Fruit fly (Drosophila melanogaster) whole organism, embryonic: Measurements from ENCODE around the gene chrb.

Experiments used
- B-H1 ChIP-seq: fragments of 200-800 bp; sonication (Bioruptor generic); IDR thresholded peaks from 3 replicates; pipeline ENCODE4 v1.3.6; 2022; ENCODE audit warnings: missing biosample characterization, missing genetic modification characterization
- Blimp-1 ChIP-seq: fragments of 200-800 bp; sonication (Bioruptor generic); optimal IDR thresholded peaks from 3 replicates; lab custom pipeline; 2018; ENCODE audit warnings: missing biosample characterization, missing genetic modification characterization, mild to moderate bottlenecking, moderate library complexity, missing genetic modification reagents
- CG10321 ChIP-seq: fragments of 200-800 bp; sonication (Bioruptor generic); IDR thresholded peaks from 2 replicates; pipeline ENCODE4 v1.3.6; 2022; ENCODE audit warnings: missing biosample characterization, missing genetic modification characterization
- CG10366 ChIP-seq: fragments of 200-800 bp; sonication (Bioruptor generic); IDR thresholded peaks from 2 replicates; pipeline ENCODE4 v1.3.6; 2022; ENCODE audit warnings: missing biosample characterization, missing genetic modification characterization
- CG10462 ChIP-seq: fragments of 200-800 bp; sonication (Bioruptor generic); optimal IDR thresholded peaks from 2 replicates; lab custom pipeline; 2016; ENCODE audit warnings: missing biosample characterization, missing genetic modification characterization
- CG11696 ChIP-seq: fragments of 200-800 bp; sonication (Bioruptor generic); IDR thresholded peaks from 2 replicates; pipeline ENCODE4 v1.3.6; 2022; ENCODE audit warnings: missing biosample characterization, missing genetic modification characterization
- CG13624 ChIP-seq: fragments of 200-800 bp; sonication (Bioruptor generic); optimal IDR thresholded peaks from 2 replicates; lab custom pipeline; 2016; ENCODE audit warnings: missing biosample characterization, missing genetic modification characterization
- CG1603 ChIP-seq: fragments of 200-800 bp; sonication (Bioruptor generic); optimal IDR thresholded peaks from 2 replicates; lab custom pipeline; 2019; ENCODE audit warnings: missing biosample characterization, mild to moderate bottlenecking, missing genetic modification characterization, moderate library complexity
- CG16779 ChIP-seq: fragments of 200-800 bp; sonication (Bioruptor generic); IDR thresholded peaks from 2 replicates; pipeline ENCODE4 v1.3.6; 2022; ENCODE audit warnings: missing biosample characterization, missing genetic modification characterization
- CG16813 ChIP-seq: fragments of 200-800 bp; sonication (Bioruptor generic); IDR thresholded peaks from 3 replicates; pipeline ENCODE4 v1.3.6; 2022; ENCODE audit warnings: missing biosample characterization, missing genetic modification characterization; ENCODE audit not compliant: partially characterized antibody
- CG17186 ChIP-seq: fragments of 200-800 bp; sonication (Bioruptor generic); optimal IDR thresholded peaks from 3 replicates; lab custom pipeline; 2017; ENCODE audit warnings: missing biosample characterization, missing genetic modification reagents, missing genetic modification characterization
- CG17829 ChIP-seq: fragments of 200-800 bp; optimal IDR thresholded peaks from 2 replicates; lab custom pipeline; 2019; ENCODE audit warnings: missing biosample characterization, mild to moderate bottlenecking, missing genetic modification characterization, moderate library complexity
- CG2199 ChIP-seq: fragments of 200-800 bp; sonication (Bioruptor generic); IDR thresholded peaks from 3 replicates; pipeline ENCODE4 v1.3.6; 2022; ENCODE audit warnings: missing biosample characterization, missing genetic modification characterization
- CG32772 ChIP-seq: fragments of 200-800 bp; sonication (Bioruptor generic); IDR thresholded peaks from 2 replicates; pipeline ENCODE4 v1.3.6; 2022; ENCODE audit warnings: missing biosample characterization, missing genetic modification characterization
- CG42726 ChIP-seq: fragments of 200-800 bp; sonication (Bioruptor generic); IDR thresholded peaks from 2 replicates; pipeline ENCODE4 v1.3.6; 2022; ENCODE audit warnings: missing biosample characterization, missing genetic modification characterization; ENCODE audit not compliant: partially characterized antibody
- CG4820 ChIP-seq: fragments of 200-800 bp; sonication (Bioruptor generic); optimal IDR thresholded peaks from 3 replicates; lab custom pipeline; 2016; ENCODE audit warnings: missing biosample characterization, missing genetic modification characterization
- CG9215 ChIP-seq: fragments of 200-800 bp; sonication (Bioruptor generic); IDR thresholded peaks from 2 replicates; pipeline ENCODE4 v1.3.6; 2022; ENCODE audit warnings: missing biosample characterization, missing genetic modification characterization
- CHES-1-like ChIP-seq: fragments of 200-800 bp; sonication (Bioruptor generic); optimal IDR thresholded peaks from 2 replicates; lab custom pipeline; 2016; ENCODE audit warnings: missing biosample characterization, missing genetic modification characterization
- Dbx ChIP-seq: fragments of 200-800 bp; sonication (Bioruptor generic); IDR thresholded peaks from 3 replicates; pipeline ENCODE4 v1.3.6; 2022; ENCODE audit warnings: missing biosample characterization, missing genetic modification characterization
- Dip2 ChIP-seq: fragments of 200-800 bp; sonication (Bioruptor generic); IDR thresholded peaks from 2 replicates; pipeline ENCODE4 v1.3.6; 2022; ENCODE audit warnings: missing biosample characterization, missing genetic modification characterization
- E2f2 ChIP-seq: fragments of 200-800 bp; sonication (Bioruptor generic); IDR thresholded peaks from 2 replicates; pipeline ENCODE4 v1.3.6; 2022; ENCODE audit warnings: missing biosample characterization, missing genetic modification characterization
- Hr51 ChIP-seq, 2 experiments: fragments of 200-800 bp; sonication (Bioruptor generic); optimal IDR thresholded peaks; 2 replicates in 1 of 2; 3 replicates in 1 of 2; lab custom pipeline; 2016 to 2018; ENCODE audit warnings: missing biosample characterization in 2 of 2, missing genetic modification characterization in 2 of 2, mild to moderate bottlenecking in 1 of 2, moderate library complexity in 1 of 2
- Kr ChIP-seq: fragments of 200-800 bp; sonication (Bioruptor generic); optimal IDR thresholded peaks from 2 replicates; lab custom pipeline; 2017; ENCODE audit warnings: missing biosample characterization, mild to moderate bottlenecking, missing genetic modification characterization
- Lhr ChIP-seq: fragments of 200-800 bp; sonication (Bioruptor generic); optimal IDR thresholded peaks from 3 replicates; lab custom pipeline; 2017; ENCODE audit warnings: mild to moderate bottlenecking, missing biosample characterization, missing genetic modification reagents, missing genetic modification characterization
- Neu2 ChIP-seq: fragments of 200-800 bp; sonication (Bioruptor generic); optimal IDR thresholded peaks from 3 replicates; lab custom pipeline; 2016; ENCODE audit warnings: missing biosample characterization, missing genetic modification characterization, borderline replicate concordance
- Sox102F ChIP-seq: fragments of 200-800 bp; sonication (Bioruptor generic); optimal IDR thresholded peaks from 2 replicates; lab custom pipeline; 2018; ENCODE audit warnings: missing biosample characterization, mild to moderate bottlenecking, missing genetic modification characterization, moderate library complexity
- Sry-δ ChIP-seq: fragments of 200-800 bp; sonication (Bioruptor generic); optimal IDR thresholded peaks from 2 replicates; lab custom pipeline; 2016; ENCODE audit warnings: missing biosample characterization, missing genetic modification characterization
- Trl ChIP-seq, 3 experiments: fragments of >200 bp in 2 of 3; fragments of 200-800 bp in 1 of 3; sonication (Bioruptor generic) in 1 of 3; optimal IDR thresholded peaks; 2 replicates in 1 of 3; 3 replicates in 2 of 3; lab custom pipeline; 2016 to 2017; ENCODE audit warnings: missing biosample characterization in 1 of 3, missing genetic modification characterization in 1 of 3
- ase ChIP-seq: fragments of 200-800 bp; sonication (Bioruptor generic); IDR thresholded peaks from 3 replicates; pipeline ENCODE4 v1.3.6; 2022; ENCODE audit warnings: missing biosample characterization, missing genetic modification characterization
- br ChIP-seq: fragments of >200 bp; optimal IDR thresholded peaks from 2 replicates; lab custom pipeline; 2017
- btn ChIP-seq: fragments of 200-800 bp; sonication (Bioruptor generic); optimal IDR thresholded peaks from 2 replicates; lab custom pipeline; 2016; ENCODE audit warnings: missing biosample characterization, missing genetic modification characterization
- cg ChIP-seq: fragments of 200-800 bp; sonication (Bioruptor generic); optimal IDR thresholded peaks from 3 replicates; lab custom pipeline; 2019; ENCODE audit warnings: missing biosample characterization, mild to moderate bottlenecking, missing genetic modification characterization, moderate library complexity
- chn ChIP-seq: fragments of 200-800 bp; sonication (Bioruptor generic); optimal IDR thresholded peaks from 2 replicates; lab custom pipeline; 2016; ENCODE audit warnings: missing biosample characterization, missing genetic modification characterization
- crol ChIP-seq: fragments of 200-800 bp; sonication (Bioruptor generic); IDR thresholded peaks from 2 replicates; pipeline ENCODE4 v1.3.6; 2022; ENCODE audit warnings: missing biosample characterization, missing genetic modification characterization
- crp ChIP-seq, 2 experiments: fragments of 200-800 bp; sonication (Bioruptor generic); optimal IDR thresholded peaks; 2 replicates in 1 of 2; 3 replicates in 1 of 2; lab custom pipeline; 2017; ENCODE audit warnings: missing biosample characterization in 2 of 2, missing genetic modification characterization in 2 of 2, mild to moderate bottlenecking in 1 of 2, moderate library complexity in 1 of 2
- dm ChIP-seq: fragments of 200-800 bp; sonication (Bioruptor generic); optimal IDR thresholded peaks from 3 replicates; lab custom pipeline; 2016; ENCODE audit warnings: missing biosample characterization, missing genetic modification characterization
- dmrt99B ChIP-seq: fragments of 200-800 bp; sonication (Bioruptor generic); optimal IDR thresholded peaks from 2 replicates; lab custom pipeline; 2018; ENCODE audit warnings: missing biosample characterization, mild to moderate bottlenecking, missing genetic modification characterization, moderate library complexity
- dpn ChIP-seq, 2 experiments: fragments of 200-800 bp; sonication (Bioruptor generic); optimal IDR thresholded peaks; 3 replicates each; lab custom pipeline; 2016; ENCODE audit warnings: missing biosample characterization in 2 of 2, missing genetic modification characterization in 2 of 2
- fd96Cb ChIP-seq: fragments of 200-800 bp; sonication (Bioruptor generic); optimal IDR thresholded peaks from 2 replicates; lab custom pipeline; 2018; ENCODE audit warnings: missing biosample characterization, mild to moderate bottlenecking, missing genetic modification characterization, moderate library complexity
- gem ChIP-seq: fragments of 200-800 bp; sonication (Bioruptor generic); optimal IDR thresholded peaks from 2 replicates; lab custom pipeline; 2019; ENCODE audit warnings: missing biosample characterization, mild to moderate bottlenecking, missing genetic modification characterization, moderate library complexity
- hb ChIP-seq: fragments of 200-800 bp; sonication (Bioruptor generic); IDR thresholded peaks from 3 replicates; pipeline ENCODE4 v1.3.6; 2022; ENCODE audit warnings: missing biosample characterization, missing genetic modification characterization; ENCODE audit not compliant: partially characterized antibody
- jumu ChIP-seq: fragments of 200-800 bp; sonication (Bioruptor generic); optimal IDR thresholded peaks from 3 replicates; lab custom pipeline; 2016; ENCODE audit warnings: missing biosample characterization, missing genetic modification characterization
- kah ChIP-seq: fragments of 200-800 bp; sonication (Bioruptor generic); optimal IDR thresholded peaks from 2 replicates; lab custom pipeline; 2018; ENCODE audit warnings: missing biosample characterization, mild to moderate bottlenecking, missing genetic modification characterization
- ken ChIP-seq: fragments of 200-800 bp; sonication (Bioruptor generic); IDR thresholded peaks from 3 replicates; pipeline ENCODE4 v1.3.6; 2022; ENCODE audit warnings: missing biosample characterization, missing genetic modification characterization
- lola ChIP-seq, 3 experiments: fragments of >200 bp in 2 of 3; fragments of 200-800 bp in 1 of 3; sonication (Bioruptor generic) in 1 of 3; optimal IDR thresholded peaks; 2 replicates each; lab custom pipeline; 2017 to 2019; ENCODE audit warnings: missing biosample characterization in 3 of 3, missing genetic modification characterization in 3 of 3, mild to moderate bottlenecking in 1 of 3, moderate library complexity in 1 of 3
- p53 ChIP-seq: fragments of 200-800 bp; sonication (Bioruptor generic); optimal IDR thresholded peaks from 2 replicates; lab custom pipeline; 2016; ENCODE audit warnings: missing biosample characterization, missing genetic modification characterization
- pita ChIP-seq: fragments of 200-800 bp; sonication (Bioruptor generic); optimal IDR thresholded peaks from 2 replicates; lab custom pipeline; 2017; ENCODE audit warnings: missing biosample characterization, mild to moderate bottlenecking, missing genetic modification characterization
- pzg ChIP-seq: fragments of 200-800 bp; sonication (Bioruptor generic); optimal IDR thresholded peaks from 3 replicates; lab custom pipeline; 2018; ENCODE audit warnings: missing biosample characterization, mild to moderate bottlenecking, missing genetic modification characterization, moderate library complexity
- slou ChIP-seq: fragments of 200-800 bp; sonication (Bioruptor generic); optimal IDR thresholded peaks from 3 replicates; lab custom pipeline; 2016; ENCODE audit warnings: missing biosample characterization, missing genetic modification characterization
- sr ChIP-seq: fragments of 200-800 bp; sonication (Bioruptor generic); IDR thresholded peaks from 3 replicates; pipeline ENCODE4 v1.3.6; 2022; ENCODE audit warnings: missing biosample characterization, missing genetic modification characterization
- z ChIP-seq: fragments of 200-800 bp; sonication (Bioruptor generic); IDR thresholded peaks from 3 replicates; pipeline ENCODE4 v1.3.6; 2022; ENCODE audit warnings: missing biosample characterization, missing genetic modification characterization

Gene chrb

DNA sequence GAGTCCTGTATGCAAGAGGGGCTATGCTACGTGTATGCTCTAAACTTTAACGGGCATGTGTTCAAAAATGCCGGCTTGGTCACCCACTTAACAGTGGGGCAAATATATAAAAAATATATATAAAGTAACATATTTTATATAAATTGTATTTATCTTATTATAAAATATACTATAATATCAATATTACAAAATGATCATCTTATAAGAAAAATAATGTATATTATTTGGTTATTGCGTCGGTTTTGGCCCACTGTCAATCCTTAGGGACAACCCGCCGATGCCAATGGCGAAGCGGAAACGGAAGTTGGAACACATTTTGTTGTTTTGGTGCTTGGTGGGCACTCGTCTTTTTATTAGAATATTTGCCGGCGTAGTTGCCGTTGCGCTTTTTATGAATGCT lies 36.8 kb upstream of the chrb start (continued):
- no peak; the same call in 1 of the 2 replicates for TF ChIP-seq E2f2
- no peak for TF ChIP-seq CG4820 (GFP tag; lab: Kevin White, UChicago)
- TF ChIP-seq Hr51 (GFP tag; optimal IDR thresholded peaks at IDR 0.05; lab: Kevin White, UChicago), result peak in 1 of 2 experiments; percentile 53
- no peak for TF ChIP-seq CG2199
- no peak for TF ChIP-seq Lhr (GFP tag; lab: Kevin White, UChicago)
- TF ChIP-seq slou (GFP tag; lab: Kevin White, UChicago), result no peak
- TF ChIP-seq CG10321 (GFP tag; lab: Robert Waterston, UW), result no peak
- TF ChIP-seq CG9215 (GFP tag; lab: Robert Waterston, UW), result no peak
- TF ChIP-seq crp (GFP tag; optimal IDR thresholded peaks at IDR 0.05; lab: Kevin White, UChicago), result no peak
- TF ChIP-seq Dbx (GFP tag; lab: Robert Waterston, UW), result 0 out of 3 replicates have a peak, but pooled peaks have one; percentile 25
- TF ChIP-seq CHES-1-like (GFP tag; lab: Kevin White, UChicago), result no peak
- no peak for TF ChIP-seq pzg (GFP tag; lab: Kevin White, UChicago)
- TF ChIP-seq dpn (GFP tag; optimal IDR thresholded peaks at IDR 0.05; lab: Kevin White, UChicago), result no peak
- no peak for TF ChIP-seq CG10462 (GFP tag; lab: Kevin White, UChicago)
- TF ChIP-seq ase (GFP tag; lab: Robert Waterston, UW), result no peak
- no peak for TF ChIP-seq pita (GFP tag; lab: Kevin White, UChicago)
- no peak for TF ChIP-seq chn (GFP tag; lab: Kevin White, UChicago)
- no peak for TF ChIP-seq hb
- TF ChIP-seq dm (GFP tag; lab: Kevin White, UChicago), result no peak
- TF ChIP-seq CG1603 (tag; lab: Kevin White, UChicago), result no peak
- peak; percentile 54 for TF ChIP-seq Blimp-1
- no peak for TF ChIP-seq Sry-δ (GFP tag; lab: Kevin White, UChicago)
- no peak for TF ChIP-seq kah (GFP tag; lab: Kevin White, UChicago)
- TF ChIP-seq fd96Cb, result peak; percentile 12
- TF ChIP-seq dmrt99B (tag; lab: Kevin White, UChicago), result peak; percentile 58
- no peak for TF ChIP-seq Neu2 (GFP tag; lab: Kevin White, UChicago)
- TF ChIP-seq CG17829 (tag; lab: Kevin White, UChicago), result peak; percentile 34
- TF ChIP-seq CG17186 (GFP tag; lab: Kevin White, UChicago), result no peak
- TF ChIP-seq Trl (optimal IDR thresholded peaks at IDR 0.05; lab: Kevin White, UChicago), result no peak
- TF ChIP-seq Trl (GFP tag; optimal IDR thresholded peaks at IDR 0.05; lab: Kevin White, UChicago), result no peak
- TF ChIP-seq cg, result no peak
- TF ChIP-seq Dip2, result no peak
- no peak for TF ChIP-seq CG42726 (GFP tag; lab: Robert Waterston, UW)
- TF ChIP-seq p53, result no peak
- TF ChIP-seq CG16779, result no peak
- no peak for TF ChIP-seq ken (GFP tag; lab: Robert Waterston, UW)
- TF ChIP-seq lola (GFP tag; optimal IDR thresholded peaks at IDR 0.05; lab: Kevin White, UChicago), result peak in 1 of 3 experiments; percentile 20
- no peak for TF ChIP-seq sr (GFP tag; lab: Robert Waterston, UW)
- no peak for TF ChIP-seq CG10366 (GFP tag; lab: Robert Waterston, UW)
- no peak for TF ChIP-seq CG11696 (GFP tag; lab: Robert Waterston, UW)
- TF ChIP-seq CG32772 (GFP tag; lab: Robert Waterston, UW), result no peak
- no peak for TF ChIP-seq btn (GFP tag; lab: Kevin White, UChicago)
- no peak for TF ChIP-seq br (lab: Kevin White, UChicago)
- no peak for TF ChIP-seq B-H1 (GFP tag; lab: Robert Waterston, UW)
- TF ChIP-seq gem, result peak; percentile 70
- TF ChIP-seq CG16813, result no peak
- no peak for TF ChIP-seq CG13624 (GFP tag; lab: Kevin White, UChicago)
- TF ChIP-seq z (GFP tag; lab: Robert Waterston, UW), result no peak
- no peak for TF ChIP-seq jumu (GFP tag; lab: Kevin White, UChicago)
- no peak for TF ChIP-seq crol (GFP tag; lab: Robert Waterston, UW)
- TF ChIP-seq Sox102F, result peak; percentile 48
- TF ChIP-seq Kr (GFP tag; lab: Kevin White, UChicago), result no peak
